Worm (Caenorhabditis elegans) whole organism, young adult: ENCODE measurements around the gene lurp-4.
A peak's percentile ranks its signal among the peaks of the same experiment; 100 is the strongest.

Experiments used
- B0261.1 ChIP-seq: sonication (generic microtip); optimal IDR thresholded peaks from 2 replicates; lab custom pipeline; 2016; ENCODE audit warnings: mild to moderate bottlenecking, missing genetic modification characterization, moderate library complexity, missing compliant biosample characterization
- F10E7.11 ChIP-seq: sonication (generic microtip); optimal IDR thresholded peaks from 2 replicates; lab custom pipeline; 2017; ENCODE audit warnings: mild to moderate bottlenecking, missing genetic modification characterization, moderate library complexity, missing compliant biosample characterization
- F33H1.4 ChIP-seq: fragments of 200-800 bp; sonication (Bioruptor generic); IDR thresholded peaks from 2 replicates; pipeline ENCODE4 v1.3.6; 2022; ENCODE audit warnings: missing genetic modification reagents, missing genetic modification characterization, missing compliant biosample characterization
- F37B4.10 ChIP-seq: fragments of 200-800 bp; sonication (Bioruptor generic); IDR thresholded peaks from 2 replicates; pipeline ENCODE4 v1.3.6; 2022; ENCODE audit warnings: missing genetic modification characterization, missing compliant biosample characterization
- F39B2.1 ChIP-seq: fragments of 200-800 bp; sonication (Bioruptor generic); IDR thresholded peaks from 2 replicates; pipeline ENCODE4 v1.3.6; 2022; ENCODE audit warnings: missing genetic modification reagents, missing genetic modification characterization, missing compliant biosample characterization
- F49E8.2 ChIP-seq: sonication (generic microtip); optimal IDR thresholded peaks from 3 replicates; lab custom pipeline; 2017; ENCODE audit warnings: missing genetic modification characterization, mild to moderate bottlenecking, missing compliant biosample characterization, antibody characterized with exemption, moderate library complexity; ENCODE audit not compliant: insufficient read depth
- F57C9.4 ChIP-seq: sonication (generic microtip); optimal IDR thresholded peaks from 2 replicates; lab custom pipeline; 2017; ENCODE audit warnings: mild to moderate bottlenecking, missing genetic modification characterization, missing compliant biosample characterization
- Y53G8AR.9 ChIP-seq: fragments of 200-800 bp; sonication (Bioruptor generic); conservative IDR thresholded peaks from 2 replicates; pipeline ENCODE4 v1.3.6; 2022; ENCODE audit warnings: missing genetic modification reagents, missing genetic modification characterization, missing compliant biosample characterization
- ZK185.1 ChIP-seq: sonication (generic microtip); optimal IDR thresholded peaks from 2 replicates; lab custom pipeline; 2016; ENCODE audit warnings: mild to moderate bottlenecking, missing genetic modification characterization, missing compliant biosample characterization; ENCODE audit not compliant: poor library complexity, severe bottlenecking
- aptf-2 ChIP-seq: fragments of 200-800 bp; sonication (Bioruptor generic); conservative IDR thresholded peaks from 2 replicates; pipeline ENCODE4 v1.3.6; 2022; ENCODE audit warnings: missing genetic modification reagents, missing genetic modification characterization, missing compliant biosample characterization
- atf-7 ChIP-seq: sonication (generic microtip); optimal IDR thresholded peaks from 2 replicates; lab custom pipeline; 2017; ENCODE audit warnings: mild to moderate bottlenecking, missing genetic modification characterization, missing compliant biosample characterization
- ceh-40 ChIP-seq: fragments of 200-800 bp; sonication (Bioruptor generic); IDR thresholded peaks from 2 replicates; pipeline ENCODE4 v1.3.6; 2022; ENCODE audit warnings: missing genetic modification characterization, missing compliant biosample characterization
- chd-7 ChIP-seq: sonication (generic microtip); optimal IDR thresholded peaks from 2 replicates; lab custom pipeline; 2016; ENCODE audit warnings: mild to moderate bottlenecking, missing genetic modification characterization, moderate library complexity, missing compliant biosample characterization
- dox-1 ChIP-seq: fragments of 200-800 bp; sonication (Bioruptor generic); IDR thresholded peaks from 2 replicates; pipeline ENCODE4 v1.3.6; 2022; ENCODE audit warnings: missing genetic modification reagents, missing genetic modification characterization, missing compliant biosample characterization
- egl-18 ChIP-seq: fragments of 200-800 bp; sonication (Bioruptor generic); IDR thresholded peaks from 2 replicates; pipeline ENCODE4 v1.3.6; 2022; ENCODE audit warnings: missing genetic modification reagents, missing genetic modification characterization, missing compliant biosample characterization
- egl-44 ChIP-seq: fragments of 200-800 bp; sonication (Bioruptor generic); IDR thresholded peaks from 2 replicates; pipeline ENCODE4 v1.3.6; 2022; ENCODE audit warnings: missing genetic modification reagents, missing genetic modification characterization, missing compliant biosample characterization
- ets-4 ChIP-seq: fragments of 200-800 bp; sonication (Bioruptor generic); optimal IDR thresholded peaks from 2 replicates; lab custom pipeline; 2018; ENCODE audit warnings: mild to moderate bottlenecking, missing genetic modification characterization, missing compliant biosample characterization
- fkh-3 ChIP-seq: sonication (generic microtip); optimal IDR thresholded peaks from 2 replicates; lab custom pipeline; 2016; ENCODE audit warnings: mild to moderate bottlenecking, missing genetic modification characterization, missing compliant biosample characterization
- him-1 ChIP-seq: sonication (generic microtip); optimal IDR thresholded peaks from 2 replicates; lab custom pipeline; 2016; ENCODE audit warnings: missing genotype, missing genetic modification reagents, missing genetic modification characterization, missing compliant biosample characterization
- hlh-26 ChIP-seq: fragments of 200-800 bp; sonication (Bioruptor generic); conservative IDR thresholded peaks from 2 replicates; pipeline ENCODE4 v1.3.6; 2022; ENCODE audit warnings: missing genetic modification reagents, missing genetic modification characterization, missing compliant biosample characterization
- hmg-1.2 ChIP-seq: fragments of 200-800 bp; sonication (Bioruptor generic); IDR thresholded peaks from 2 replicates; pipeline ENCODE4 v1.3.6; 2022; ENCODE audit warnings: missing genetic modification reagents, missing genetic modification characterization, missing compliant biosample characterization
- lag-1 ChIP-seq: fragments of 200-800 bp; sonication (Bioruptor generic); IDR thresholded peaks from 2 replicates; pipeline ENCODE4 v1.3.6; 2022; ENCODE audit warnings: missing genetic modification reagents, missing genetic modification characterization, missing compliant biosample characterization
- let-526 ChIP-seq: fragments of 200-800 bp; sonication (Bioruptor generic); IDR thresholded peaks from 2 replicates; pipeline ENCODE4 v1.3.6; 2022; ENCODE audit warnings: missing genetic modification reagents, missing genetic modification characterization, missing compliant biosample characterization
- let-607 ChIP-seq, 2 experiments: fragments of 200-800 bp in 1 of 2; sonication (Bioruptor generic) in 1 of 2; sonication (generic microtip) in 1 of 2; optimal IDR thresholded peaks; 2 replicates each; lab custom pipeline; 2016 to 2018; ENCODE audit warnings: mild to moderate bottlenecking in 2 of 2, missing compliant biosample characterization in 2 of 2, missing genetic modification characterization in 2 of 2, moderate library complexity in 2 of 2, missing genotype in 1 of 2
- lin-40 ChIP-seq: sonication (generic microtip); optimal IDR thresholded peaks from 2 replicates; lab custom pipeline; 2016; ENCODE audit warnings: missing genetic modification characterization, mild to moderate bottlenecking, missing compliant biosample characterization, missing genotype, missing genetic modification reagents
- lir-1 ChIP-seq: fragments of 200-800 bp; sonication (Bioruptor generic); conservative IDR thresholded peaks from 2 replicates; pipeline ENCODE4 v1.3.6; 2022; ENCODE audit warnings: missing genetic modification reagents, missing genetic modification characterization, missing compliant biosample characterization
- madf-6 ChIP-seq: fragments of 200-800 bp; sonication (Bioruptor generic); IDR thresholded peaks from 2 replicates; pipeline ENCODE4 v1.3.6; 2022; ENCODE audit warnings: missing genetic modification reagents, missing genetic modification characterization, missing compliant biosample characterization
- nfya-1 ChIP-seq: sonication (generic microtip); optimal IDR thresholded peaks from 2 replicates; lab custom pipeline; 2017; ENCODE audit warnings: antibody characterized with exemption, missing compliant biosample characterization, missing genetic modification characterization, borderline replicate concordance; ENCODE audit not compliant: insufficient read depth
- nfyb-1 ChIP-seq: fragments of 200-800 bp; sonication (Bioruptor generic); IDR thresholded peaks from 2 replicates; pipeline ENCODE4 v1.3.6; 2022; ENCODE audit warnings: missing genetic modification reagents, missing genetic modification characterization, missing compliant biosample characterization
- nhr-80 ChIP-seq: sonication (generic microtip); optimal IDR thresholded peaks from 2 replicates; lab custom pipeline; 2016; ENCODE audit warnings: missing genetic modification characterization, missing compliant biosample characterization
- pbrm-1 ChIP-seq: fragments of 200-800 bp; sonication (Bioruptor generic); IDR thresholded peaks from 2 replicates; pipeline ENCODE4 v1.3.6; 2022; ENCODE audit warnings: missing genetic modification reagents, missing genetic modification characterization, missing compliant biosample characterization
- rcor-1 ChIP-seq: fragments of 200-800 bp; sonication (Bioruptor generic); IDR thresholded peaks from 2 replicates; pipeline ENCODE4 v1.3.6; 2022; ENCODE audit warnings: missing genetic modification reagents, missing genetic modification characterization, missing compliant biosample characterization
- repo-1 ChIP-seq: sonication (generic microtip); optimal IDR thresholded peaks from 2 replicates; lab custom pipeline; 2017; ENCODE audit warnings: mild to moderate bottlenecking, missing genetic modification characterization, missing compliant biosample characterization
- sea-2 ChIP-seq: fragments of 200-800 bp; sonication (Bioruptor generic); IDR thresholded peaks from 2 replicates; pipeline ENCODE4 v1.3.6; 2022; ENCODE audit warnings: missing genetic modification characterization, missing compliant biosample characterization
- snpc-4 ChIP-seq, 5 experiments: fragments of 150-350 bp in 1 of 5; sonication (generic microtip) in 4 of 5; optimal IDR thresholded peaks; 2 replicates each; lab custom pipeline; 2014 to 2018; ENCODE audit warnings: missing genetic modification characterization in 5 of 5, missing biosample characterization in 3 of 5, antibody characterized with exemption in 2 of 5, mild to moderate bottlenecking in 2 of 5, missing compliant biosample characterization in 2 of 5, missing genotype in 2 of 5, moderate library complexity in 2 of 5, missing genetic modification reagents in 1 of 5
- tbp1 ChIP-seq: fragments of 200-800 bp; sonication (Bioruptor generic); optimal IDR thresholded peaks from 2 replicates; lab custom pipeline; 2018; ENCODE audit warnings: mild to moderate bottlenecking, missing genetic modification characterization, missing compliant biosample characterization
- tbx-9 ChIP-seq: sonication (generic microtip); optimal IDR thresholded peaks from 2 replicates; lab custom pipeline; 2016; ENCODE audit warnings: borderline replicate concordance, missing genetic modification characterization, inconsistent platforms, missing compliant biosample characterization

The lurp-4 gene

DNA sequence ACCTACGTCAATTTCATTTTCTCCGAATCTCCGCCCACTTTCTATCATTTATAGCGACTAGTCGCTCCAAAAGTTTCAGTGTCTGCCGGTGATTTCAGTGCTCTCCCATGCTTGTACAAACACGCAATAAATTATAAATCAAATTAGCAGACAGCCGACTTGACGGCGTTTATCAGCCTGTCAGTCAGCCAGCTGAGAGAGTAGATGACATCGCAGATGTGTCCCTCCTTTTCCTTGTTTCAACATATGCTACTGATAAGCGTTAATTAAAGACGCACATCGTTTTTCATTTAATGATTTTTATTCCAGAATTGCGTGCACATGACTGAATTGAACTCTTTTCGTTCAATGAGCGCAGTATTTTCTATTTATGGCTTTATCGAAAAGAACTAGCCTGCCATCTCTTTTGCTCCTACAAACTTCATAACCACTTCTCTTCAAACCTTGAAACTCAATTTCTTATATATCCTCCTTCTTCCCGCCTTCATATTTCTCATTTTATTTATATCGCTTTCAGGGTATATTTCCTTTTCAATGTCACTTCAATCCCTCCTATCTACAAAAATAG lies 49.2 kb upstream of the lurp-4 start, which contains the start of gene lap-2 (continued):
- peak; percentile 53; the same call in 1 of the 2 replicates for TF ChIP-seq egl-44 (GFP tag; lab: Robert Waterston, UW)
- no peak for TF ChIP-seq snpc-4 (GFP tag; optimal IDR thresholded peaks at IDR 0.05; lab: Kevin White, UChicago)
- peak in 1 of 4 experiments; percentile 26 for TF ChIP-seq snpc-4 (tag; optimal IDR thresholded peaks at IDR 0.05; lab: Kevin White, UChicago)
- peak; percentile 5 for TF ChIP-seq lin-40
- TF ChIP-seq nhr-80 (tag; lab: Kevin White, UChicago) = peak; percentile 82
- TF ChIP-seq chd-7 (tag; lab: Kevin White, UChicago) = peak; percentile 51

DNA sequence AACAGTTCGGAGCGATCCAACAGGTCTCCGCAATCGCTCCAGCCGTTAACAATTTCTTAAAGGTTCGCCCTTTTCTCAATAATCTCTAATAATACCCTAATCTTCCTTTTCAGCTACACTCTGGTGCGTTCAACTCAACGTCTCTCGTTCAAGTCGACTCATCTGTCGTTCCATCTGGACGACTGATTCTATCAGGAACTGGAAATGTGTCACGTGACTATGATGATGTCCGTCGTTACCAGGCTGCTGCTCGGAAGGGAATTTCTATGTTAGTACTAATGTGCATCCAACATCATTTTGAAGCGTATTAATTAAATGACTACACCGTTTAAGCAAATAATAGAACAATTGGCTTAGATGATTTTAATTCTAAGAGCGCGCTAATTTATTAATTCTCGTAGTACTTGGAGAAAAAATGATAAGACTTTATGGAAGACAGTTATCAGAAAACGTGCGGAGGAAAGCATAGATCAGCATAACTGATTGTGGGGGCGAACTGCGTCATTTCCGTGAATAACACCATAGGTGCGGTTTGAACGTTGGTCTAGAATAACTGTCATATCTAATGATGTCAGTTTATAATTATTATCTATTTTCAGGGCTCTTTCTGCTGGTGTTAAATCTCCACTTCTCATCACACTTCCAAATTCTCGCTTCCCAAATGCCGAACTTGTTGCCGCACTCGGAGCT lies 48.5 kb upstream of the lurp-4 start:
- TF ChIP-seq fkh-3 (tag; lab: Kevin White, UChicago) (no peak), lag-1 (GFP tag; lab: Robert Waterston, UW) (no peak), let-526 (GFP tag; lab: Robert Waterston, UW) (no peak), F10E7.11 (tag; lab: Kevin White, UChicago) (no peak), ZK185.1 (tag; lab: Kevin White, UChicago) (no peak), let-607 (tag; optimal IDR thresholded peaks at IDR 0.05; lab: Kevin White, UChicago) (no peak), B0261.1 (tag; lab: Kevin White, UChicago) (no peak), nhr-80 (tag; lab: Kevin White, UChicago) (peak; percentile 31), nfya-1 (tag; lab: Kevin White, UChicago) (no peak), atf-7 (tag; lab: Kevin White, UChicago) (peak; percentile 34), pbrm-1 (0 out of 2 replicates have a peak, but pooled peaks have one; percentile 5), ets-4 (peak; percentile 51), egl-18 (GFP tag; lab: Robert Waterston, UW) (no peak), hmg-1.2 (GFP tag; lab: Robert Waterston, UW) (no peak), F33H1.4 (no peak), F57C9.4 (tag; lab: Kevin White, UChicago) (no peak)

DNA sequence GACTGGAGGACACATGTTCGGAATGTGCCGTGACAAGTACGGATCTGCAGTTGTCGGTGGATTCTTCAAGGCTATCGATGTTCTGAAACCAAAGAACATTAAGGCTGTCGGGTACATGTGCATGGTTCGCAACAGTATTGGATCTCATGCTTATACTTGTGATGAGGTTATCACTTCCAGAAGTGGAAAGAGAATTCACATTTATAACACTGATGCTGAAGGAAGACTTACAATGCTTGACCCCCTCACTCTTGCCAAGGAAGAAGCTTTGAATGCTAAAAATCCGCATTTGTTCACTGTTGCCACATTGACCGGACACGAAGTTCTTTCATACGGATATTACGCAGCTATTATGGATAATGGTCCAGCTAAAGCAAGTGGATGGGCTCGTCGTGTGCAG lies 47.4 kb upstream of the lurp-4 start:
- TF ChIP-seq F39B2.1 (GFP tag; lab: Robert Waterston, UW) (no peak), aptf-2 (GFP tag; lab: Robert Waterston, UW) (no peak), let-526 (GFP tag; lab: Robert Waterston, UW) (no peak), rcor-1 (GFP tag; lab: Robert Waterston, UW) (no peak), him-1 (tag; lab: Kevin White, UChicago) (no peak), F57C9.4 (tag; lab: Kevin White, UChicago) (no peak), tbp1 (GFP tag; lab: Kevin White, UChicago) (no peak), repo-1 (tag; lab: Kevin White, UChicago) (no peak)

DNA sequence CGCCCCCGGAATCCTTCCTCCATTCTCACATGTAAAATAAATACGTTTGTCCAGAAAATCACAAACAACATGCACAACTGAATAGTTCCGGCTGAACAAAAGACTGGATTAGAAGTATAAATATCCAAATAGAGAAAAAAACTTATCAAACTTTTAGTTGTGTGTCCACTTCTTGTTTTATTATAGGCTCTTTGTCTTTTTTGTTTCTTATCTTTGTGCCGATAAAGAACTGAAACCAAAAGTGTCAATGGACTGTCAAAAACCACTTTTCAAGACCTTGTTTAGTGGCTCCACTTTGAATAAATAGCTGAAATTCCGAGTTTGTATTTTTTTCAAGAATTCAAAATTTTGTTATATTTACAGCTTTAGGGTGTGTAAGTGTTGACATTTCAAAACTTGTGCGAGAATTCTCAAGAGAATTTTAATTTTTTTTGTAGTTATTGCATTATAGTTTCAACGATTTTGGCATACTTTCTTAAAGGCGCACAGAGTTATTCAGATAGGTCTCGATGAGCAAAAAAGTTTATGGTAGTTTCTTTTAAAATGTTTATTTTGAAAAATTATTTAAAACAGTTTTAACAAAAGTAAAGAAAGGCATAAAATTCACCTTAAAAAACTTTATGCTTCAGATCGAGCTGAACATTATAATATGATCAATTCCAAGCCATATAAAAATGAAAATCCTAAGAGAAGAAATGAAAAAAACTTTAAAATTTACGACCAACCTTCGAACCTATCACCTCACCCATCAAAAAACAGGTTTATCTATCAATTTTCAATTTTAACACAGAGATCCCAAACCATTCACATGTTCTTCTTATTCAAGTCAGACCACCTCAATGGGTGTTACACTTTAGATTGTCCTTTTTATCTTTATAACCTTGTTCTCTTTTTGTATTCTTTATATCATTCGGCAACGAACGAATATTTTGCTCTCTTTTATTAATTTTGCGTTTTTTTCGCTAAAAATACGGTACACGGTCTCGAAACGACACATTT lies 46.0 kb upstream of the lurp-4 start:
- TF ChIP-seq B0261.1 (tag; lab: Kevin White, UChicago) (no peak), ceh-40 (GFP tag; lab: Robert Waterston, UW) (no peak), Y53G8AR.9 (GFP tag; lab: Robert Waterston, UW) (peak; percentile 70), F57C9.4 (tag; lab: Kevin White, UChicago) (no peak), sea-2 (no peak), hlh-26 (no peak), F37B4.10 (GFP tag; lab: Robert Waterston, UW) (no peak), madf-6 (peak; percentile 44; the same call in 1 of the 2 replicates), nfyb-1 (0 out of 2 replicates have a peak, but pooled peaks have one; percentile 14), dox-1 (GFP tag; lab: Robert Waterston, UW) (0 out of 2 replicates have a peak, but pooled peaks have one; percentile 15), lir-1 (GFP tag; lab: Robert Waterston, UW) (no peak), tbx-9 (no peak), F49E8.2 (tag; lab: Kevin White, UChicago) (no peak)
